Fruit fly (Drosophila melanogaster) whole organism, pupa: ENCODE results near the gene stg.

Experiments used
- EcR ChIP-seq: fragments of 200-800 bp; sonication (Bioruptor generic); optimal IDR thresholded peaks from 3 replicates; lab custom pipeline; 2019; ENCODE audit warnings: missing biosample characterization, missing genetic modification characterization, mild to moderate bottlenecking, moderate library complexity, missing genetic modification reagents
- gl ChIP-seq: fragments of 200-800 bp; sonication (Bioruptor generic); optimal IDR thresholded peaks from 2 replicates; lab custom pipeline; 2018; ENCODE audit warnings: missing biosample characterization, mild to moderate bottlenecking, missing genetic modification characterization

DNA sequence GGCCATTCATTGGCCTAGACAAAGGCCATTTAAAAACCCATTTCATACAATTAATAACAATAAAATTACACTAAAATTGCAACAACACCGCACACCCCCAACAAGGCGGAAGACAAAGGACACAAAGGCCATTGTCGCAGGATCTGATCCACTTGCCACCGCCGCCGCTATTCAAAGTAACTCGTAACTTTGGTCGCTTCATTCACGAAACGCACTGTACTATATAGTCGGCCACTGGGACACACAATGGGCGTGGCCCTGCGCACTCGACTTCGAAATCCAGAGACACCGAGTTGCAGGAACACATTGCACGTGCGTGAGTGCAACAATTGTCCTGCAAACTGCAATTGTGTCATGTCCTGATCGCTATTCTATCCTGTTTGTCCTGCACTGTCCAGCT lies 37.9 kb upstream of the stg start:
- TF ChIP-seq gl (tag; lab: Kevin White, UChicago) (no peak), EcR (GFP tag; lab: Kevin White, UChicago) (no peak)
